Worm (Caenorhabditis elegans): ENCODE measurements around the gene mua-3.

DNA sequence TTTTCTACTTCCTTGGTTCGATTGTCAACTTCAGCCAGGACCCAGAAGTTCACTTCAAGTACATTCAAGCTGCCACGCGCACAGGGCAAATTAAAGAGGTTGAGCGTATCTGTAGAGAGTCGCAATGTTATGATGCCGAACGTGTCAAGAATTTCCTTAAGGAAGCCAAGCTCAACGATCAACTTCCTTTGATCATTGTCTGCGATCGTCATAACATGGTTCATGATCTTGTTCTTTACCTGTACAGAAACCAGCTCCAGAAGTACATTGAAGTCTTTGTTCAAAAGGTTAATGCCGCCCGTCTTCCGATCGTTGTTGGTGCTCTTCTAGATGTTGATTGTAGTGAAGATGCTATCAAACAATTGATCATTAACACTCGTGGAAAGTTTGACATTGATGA, 45.9 kb downstream of the mua-3 start:
- TF ChIP-seq cog-1 (tag; optimal IDR thresholded peaks at IDR 0.05) (no peak), klf-2 (GFP tag; conservative IDR thresholded peaks at IDR 0.05) (no peak), flt-1 (GFP tag; IDR thresholded peaks at IDR 0.05) (no peak)

Data from whole organism, midembryonic.